Fruit fly (Drosophila melanogaster) whole organism, embryonic: ENCODE data around the gene Xport-B.

Experiments
- Atf3 ChIP-seq: fragments of 200-800 bp; sonication (Bioruptor generic); optimal IDR thresholded peaks from 3 replicates; lab custom pipeline; 2016; ENCODE audit warnings: missing biosample characterization, missing genetic modification characterization
- Awh ChIP-seq: fragments of 200-800 bp; sonication (Bioruptor generic); IDR thresholded peaks from 2 replicates; pipeline ENCODE4, ENCODE4 v1.3.6; 2022; ENCODE audit warnings: missing biosample characterization, missing genetic modification characterization
- CG11560 ChIP-seq: fragments of 200-800 bp; sonication (Bioruptor generic); IDR thresholded peaks from 3 replicates; pipeline ENCODE4 v1.3.6; 2022; ENCODE audit warnings: missing biosample characterization, missing genetic modification characterization
- CG11696 ChIP-seq: fragments of 200-800 bp; sonication (Bioruptor generic); IDR thresholded peaks from 2 replicates; pipeline ENCODE4 v1.3.6; 2022; ENCODE audit warnings: missing biosample characterization, missing genetic modification characterization
- CG13123 ChIP-seq: fragments of 200-800 bp; sonication (Bioruptor generic); optimal IDR thresholded peaks from 2 replicates; lab custom pipeline; 2016; ENCODE audit warnings: missing biosample characterization, missing genetic modification characterization
- CG13287 ChIP-seq: fragments of 200-800 bp; sonication (Bioruptor generic); IDR thresholded peaks from 2 replicates; pipeline ENCODE4 v1.3.6; 2022; ENCODE audit warnings: missing biosample characterization, missing genetic modification characterization; ENCODE audit not compliant: partially characterized antibody
- CG15073 ChIP-seq: fragments of 200-800 bp; sonication (Bioruptor generic); optimal IDR thresholded peaks from 2 replicates; lab custom pipeline; 2016; ENCODE audit warnings: missing biosample characterization, missing genetic modification characterization
- CG15696 ChIP-seq: fragments of 200-800 bp; sonication (Bioruptor generic); optimal IDR thresholded peaks from 2 replicates; lab custom pipeline; 2019; ENCODE audit warnings: missing biosample characterization, mild to moderate bottlenecking, missing genetic modification characterization, moderate library complexity
- CG16779 ChIP-seq: fragments of 200-800 bp; sonication (Bioruptor generic); IDR thresholded peaks from 2 replicates; pipeline ENCODE4 v1.3.6; 2022; ENCODE audit warnings: missing biosample characterization, missing genetic modification characterization
- CG17186 ChIP-seq: fragments of 200-800 bp; sonication (Bioruptor generic); optimal IDR thresholded peaks from 3 replicates; lab custom pipeline; 2017; ENCODE audit warnings: missing biosample characterization, missing genetic modification reagents, missing genetic modification characterization
- CG18619 ChIP-seq: fragments of 200-800 bp; sonication (Bioruptor generic); optimal IDR thresholded peaks from 3 replicates; lab custom pipeline; 2017; ENCODE audit warnings: missing biosample characterization, mild to moderate bottlenecking, missing genetic modification characterization
- CG2678 ChIP-seq: fragments of 200-800 bp; sonication (Bioruptor generic); optimal IDR thresholded peaks from 3 replicates; lab custom pipeline; 2019; ENCODE audit warnings: missing biosample characterization, mild to moderate bottlenecking, missing genetic modification characterization, moderate library complexity
- CG2712 ChIP-seq: fragments of 200-800 bp; optimal IDR thresholded peaks from 3 replicates; lab custom pipeline; 2019; ENCODE audit warnings: missing biosample characterization, mild to moderate bottlenecking, missing genetic modification characterization, moderate library complexity
- CG31224 ChIP-seq: fragments of 200-800 bp; sonication (Bioruptor generic); IDR thresholded peaks from 2 replicates; pipeline ENCODE4 v1.3.6; 2022; ENCODE audit warnings: missing biosample characterization, missing genetic modification characterization
- CG34376 ChIP-seq: fragments of 200-800 bp; sonication (Bioruptor generic); optimal IDR thresholded peaks from 2 replicates; lab custom pipeline; 2018; ENCODE audit warnings: missing biosample characterization, mild to moderate bottlenecking, missing genetic modification characterization
- CG34422 ChIP-seq: fragments of 200-800 bp; sonication (Bioruptor generic); IDR thresholded peaks from 3 replicates; pipeline ENCODE4 v1.3.6; 2022; ENCODE audit warnings: missing biosample characterization, missing genetic modification characterization
- CG3995 ChIP-seq: fragments of 200-800 bp; sonication (Bioruptor generic); optimal IDR thresholded peaks from 3 replicates; lab custom pipeline; 2016; ENCODE audit warnings: missing biosample characterization, missing genetic modification characterization
- CG4360 ChIP-seq: fragments of 200-800 bp; sonication (Bioruptor generic); IDR thresholded peaks from 2 replicates; pipeline ENCODE4 v1.3.6; 2022; ENCODE audit warnings: missing biosample characterization, missing genetic modification characterization
- CG4707 ChIP-seq: fragments of 200-800 bp; sonication (Bioruptor generic); optimal IDR thresholded peaks from 2 replicates; lab custom pipeline; 2018; ENCODE audit warnings: missing biosample characterization, mild to moderate bottlenecking, missing genetic modification characterization, moderate library complexity
- CG6175 ChIP-seq: fragments of 200-800 bp; sonication (Bioruptor generic); IDR thresholded peaks from 3 replicates; pipeline ENCODE4 v1.3.6; 2022; ENCODE audit warnings: missing biosample characterization, missing genetic modification characterization
- CG6813 ChIP-seq: fragments of 200-800 bp; sonication (Bioruptor generic); optimal IDR thresholded peaks from 2 replicates; lab custom pipeline; 2017; ENCODE audit warnings: missing biosample characterization, missing genetic modification characterization, mild to moderate bottlenecking, moderate library complexity, missing genetic modification reagents
- CG7271 ChIP-seq: fragments of 200-800 bp; sonication (Bioruptor generic); optimal IDR thresholded peaks from 2 replicates; lab custom pipeline; 2018; ENCODE audit warnings: missing biosample characterization, mild to moderate bottlenecking, missing genetic modification characterization, moderate library complexity
- CG7357 ChIP-seq: fragments of 200-800 bp; sonication (Bioruptor generic); IDR thresholded peaks from 3 replicates; pipeline ENCODE4 v1.3.6; 2022; ENCODE audit warnings: missing biosample characterization, missing genetic modification characterization
- CG8089 ChIP-seq: fragments of 200-800 bp; sonication (Bioruptor generic); optimal IDR thresholded peaks from 3 replicates; lab custom pipeline; 2016; ENCODE audit warnings: missing biosample characterization, missing genetic modification characterization
- CG8924 ChIP-seq: fragments of 200-800 bp; optimal IDR thresholded peaks from 3 replicates; lab custom pipeline; 2019; ENCODE audit warnings: missing biosample characterization, mild to moderate bottlenecking, missing genetic modification characterization, moderate library complexity
- CG9817 ChIP-seq: fragments of 200-800 bp; sonication (Bioruptor generic); optimal IDR thresholded peaks from 2 replicates; lab custom pipeline; 2018; ENCODE audit warnings: missing biosample characterization, mild to moderate bottlenecking, missing genetic modification characterization, moderate library complexity
- CG9932 ChIP-seq: fragments of 200-800 bp; sonication (Bioruptor generic); IDR thresholded peaks from 2 replicates; pipeline ENCODE4 v1.3.6; 2022; ENCODE audit warnings: missing biosample characterization, missing genetic modification characterization
- Dll ChIP-seq: fragments of 200-800 bp; sonication (Bioruptor generic); IDR thresholded peaks from 4 replicates; pipeline ENCODE4 v1.3.6; 2022; ENCODE audit warnings: missing biosample characterization, missing genetic modification characterization; ENCODE audit not compliant: partially characterized antibody
- Gug ChIP-seq: fragments of 200-800 bp; sonication (Bioruptor generic); IDR thresholded peaks from 4 replicates; pipeline ENCODE4 v1.3.6; 2022; ENCODE audit warnings: missing biosample characterization, missing genetic modification characterization
- HLH4C ChIP-seq: fragments of 200-800 bp; sonication (Bioruptor generic); IDR thresholded peaks from 3 replicates; pipeline ENCODE4 v1.3.6; 2022; ENCODE audit warnings: missing biosample characterization, missing genetic modification characterization; ENCODE audit not compliant: partially characterized antibody
- Hmr ChIP-seq: fragments of 200-800 bp; sonication (Bioruptor generic); optimal IDR thresholded peaks from 3 replicates; lab custom pipeline; 2017; ENCODE audit warnings: mild to moderate bottlenecking, missing biosample characterization, missing genetic modification reagents, missing genetic modification characterization
- Hsf ChIP-seq: fragments of 200-800 bp; sonication (Bioruptor generic); optimal IDR thresholded peaks from 3 replicates; lab custom pipeline; 2016; ENCODE audit warnings: missing biosample characterization, missing genetic modification characterization
- Nf-YB ChIP-seq: fragments of 200-800 bp; sonication (Bioruptor generic); optimal IDR thresholded peaks from 3 replicates; lab custom pipeline; 2019; ENCODE audit warnings: missing biosample characterization, mild to moderate bottlenecking, missing genetic modification characterization, moderate library complexity
- Sry-β ChIP-seq: fragments of 200-800 bp; sonication (Bioruptor generic); optimal IDR thresholded peaks from 2 replicates; lab custom pipeline; 2018; ENCODE audit warnings: missing biosample characterization, mild to moderate bottlenecking, missing genetic modification characterization, moderate library complexity
- Sry-δ ChIP-seq: fragments of 200-800 bp; sonication (Bioruptor generic); optimal IDR thresholded peaks from 2 replicates; lab custom pipeline; 2016; ENCODE audit warnings: missing biosample characterization, missing genetic modification characterization
- abd-A ChIP-seq: fragments of 200-800 bp; sonication (Bioruptor generic); optimal IDR thresholded peaks from 3 replicates; lab custom pipeline; 2019; ENCODE audit warnings: missing biosample characterization, mild to moderate bottlenecking, missing genetic modification characterization, moderate library complexity
- bsh ChIP-seq, 2 experiments: fragments of 200-800 bp; sonication (Bioruptor generic); optimal IDR thresholded peaks; 2 replicates each; lab custom pipeline; 2017 to 2018; ENCODE audit warnings: mild to moderate bottlenecking in 2 of 2, missing biosample characterization in 2 of 2, missing genetic modification characterization in 2 of 2, moderate library complexity in 1 of 2
- chinmo ChIP-seq: fragments of 200-800 bp; sonication (Bioruptor generic); IDR thresholded peaks from 4 replicates; pipeline ENCODE4 v1.3.6; 2022; ENCODE audit warnings: missing biosample characterization, missing genetic modification characterization; ENCODE audit not compliant: partially characterized antibody
- dm ChIP-seq: fragments of 200-800 bp; sonication (Bioruptor generic); optimal IDR thresholded peaks from 3 replicates; lab custom pipeline; 2016; ENCODE audit warnings: missing biosample characterization, missing genetic modification characterization
- esg ChIP-seq: fragments of 200-800 bp; sonication (Bioruptor generic); conservative IDR thresholded peaks from 2 replicates; pipeline ENCODE4 v1.3.6; 2022; ENCODE audit warnings: missing biosample characterization, missing genetic modification characterization
- eyg ChIP-seq: fragments of 200-800 bp; sonication (Bioruptor generic); optimal IDR thresholded peaks from 3 replicates; lab custom pipeline; 2016; ENCODE audit warnings: missing biosample characterization, missing genetic modification characterization
- p53 ChIP-seq: fragments of 200-800 bp; sonication (Bioruptor generic); optimal IDR thresholded peaks from 2 replicates; lab custom pipeline; 2016; ENCODE audit warnings: missing biosample characterization, missing genetic modification characterization
- pnt ChIP-seq: fragments of 200-800 bp; sonication (Bioruptor generic); optimal IDR thresholded peaks from 3 replicates; lab custom pipeline; 2016; ENCODE audit warnings: missing biosample characterization, missing genetic modification characterization
- prd ChIP-seq, 3 experiments: fragments of >200 bp in 2 of 3; fragments of 200-800 bp in 1 of 3; sonication (Bioruptor generic) in 1 of 3; optimal IDR thresholded peaks in 2 of 3; IDR thresholded peaks in 1 of 3; 2 replicates in 2 of 3; 3 replicates in 1 of 3; pipeline versions ENCODE4 v1.3.6 to Lab custom; 2017 to 2022; ENCODE audit warnings: missing biosample characterization in 1 of 3, missing genetic modification characterization in 1 of 3
- psq ChIP-seq: fragments of 200-800 bp; sonication (Bioruptor generic); optimal IDR thresholded peaks from 2 replicates; lab custom pipeline; 2017; ENCODE audit warnings: missing biosample characterization, missing genetic modification characterization
- sim ChIP-seq: fragments of 200-800 bp; sonication (Bioruptor generic); IDR thresholded peaks from 2 replicates; pipeline ENCODE4 v1.3.6; 2022; ENCODE audit warnings: missing biosample characterization, missing genetic modification characterization
- wor ChIP-seq: fragments of 200-800 bp; sonication (Bioruptor generic); IDR thresholded peaks from 2 replicates; pipeline ENCODE4 v1.3.6; 2022; ENCODE audit warnings: missing biosample characterization, missing genetic modification characterization

Gene Xport-B

DNA sequence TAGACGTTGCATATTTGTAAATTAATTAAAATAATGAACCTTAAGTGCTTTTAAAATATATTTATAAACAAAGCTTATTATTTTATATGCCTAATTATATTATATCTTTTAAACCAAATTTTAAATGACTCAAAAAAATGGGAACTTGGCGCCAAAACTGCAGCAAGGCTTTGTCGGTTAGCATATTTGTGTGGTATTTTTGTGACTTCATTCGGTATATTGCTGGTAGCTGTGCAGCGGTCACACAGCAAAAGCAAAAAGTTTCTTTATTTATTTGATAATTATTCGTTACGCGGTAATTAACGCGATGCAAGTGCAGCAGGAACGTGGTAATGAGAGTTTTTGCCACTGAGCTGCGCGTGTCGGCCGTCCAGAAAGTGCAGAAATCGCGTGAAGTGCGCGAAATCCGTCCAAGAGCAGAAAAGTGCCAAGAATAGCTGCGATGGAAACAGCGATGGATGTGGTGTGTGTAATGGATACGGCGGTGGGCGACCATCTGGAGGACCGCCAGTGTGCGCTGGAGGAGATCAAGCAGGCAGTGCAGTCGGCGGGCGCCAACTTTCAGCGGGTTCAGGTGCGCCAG, 35.7 kb downstream of the Xport-B start, which contains the start of gene Ask1 (continued):
- no peak for TF ChIP-seq esg (GFP tag; lab: Robert Waterston, UW)
- no peak for TF ChIP-seq CG8924 (tag; lab: Kevin White, UChicago)

DNA sequence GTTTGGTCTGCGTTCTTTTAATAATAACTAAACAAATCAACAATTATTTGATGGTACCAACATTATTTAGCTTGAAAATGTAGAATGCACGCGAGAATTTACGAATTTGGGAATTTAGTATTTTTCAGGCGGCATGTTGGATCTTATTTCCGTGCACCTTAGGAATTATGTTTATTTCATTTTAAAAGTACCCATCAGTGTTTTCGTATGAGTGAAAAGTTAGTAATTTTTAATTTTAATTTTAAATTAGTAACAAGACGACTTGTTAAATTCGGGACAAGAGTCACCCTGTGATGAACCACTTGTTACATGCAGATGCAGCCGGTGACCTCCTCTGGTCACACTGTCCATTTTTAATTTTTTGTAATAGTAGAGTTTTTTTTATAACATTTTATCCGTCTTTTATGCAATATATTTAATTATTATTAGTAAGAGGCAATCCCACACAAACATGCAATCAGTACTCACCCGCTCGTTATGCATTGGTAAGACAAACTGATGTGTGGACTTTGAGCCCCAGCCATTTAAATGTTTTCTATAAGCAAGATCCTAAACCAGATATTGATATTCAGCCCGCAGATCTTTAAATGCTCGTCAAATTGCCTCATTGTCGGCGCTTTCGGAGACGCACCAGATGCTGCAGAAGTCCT, 37.7 kb downstream of the Xport-B start, which contains the start of the genes CG17186 and Arc42:
Gene CG17186 (minus strand): TSS at position 88 of the 650 bp plus-strand sequence.
Gene Arc42 (plus strand): TSS at position 311 of the 650 bp plus-strand sequence.
- TF ChIP-seq CG15073 (GFP tag; lab: Kevin White, UChicago) (no peak), Gug (GFP tag; lab: Robert Waterston, UW) (no peak), bsh (GFP tag; optimal IDR thresholded peaks at IDR 0.05; lab: Kevin White, UChicago) (peak; percentile 3 to 67), wor (GFP tag; lab: Robert Waterston, UW) (no peak), sim (GFP tag; lab: Robert Waterston, UW) (no peak), CG4360 (GFP tag; lab: Robert Waterston, UW) (no peak), Dll (GFP tag; lab: Robert Waterston, UW) (no peak), Hsf (GFP tag; lab: Kevin White, UChicago) (peak; percentile 20), CG18619 (GFP tag; lab: Kevin White, UChicago) (no peak), Sry-δ (GFP tag; lab: Kevin White, UChicago) (no peak), CG11560 (tag; lab: Robert Waterston, UW) (no peak), CG4707 (GFP tag; lab: Kevin White, UChicago) (no peak), CG6175 (GFP tag; lab: Robert Waterston, UW) (no peak), CG3995 (GFP tag; lab: Kevin White, UChicago) (no peak), CG16779 (GFP tag; lab: Robert Waterston, UW) (no peak), CG8089 (GFP tag; lab: Kevin White, UChicago) (no peak), CG11696 (no peak), psq (GFP tag; lab: Kevin White, UChicago) (no peak), CG7357 (no peak), CG13123 (peak; percentile 11), abd-A (no peak), Nf-YB (no peak), Sry-β (no peak), CG7271 (no peak), pnt (GFP tag; lab: Kevin White, UChicago) (no peak), CG17186 (GFP tag; lab: Kevin White, UChicago) (peak; percentile 61), chinmo (GFP tag; lab: Robert Waterston, UW) (no peak), CG2678 (peak; percentile 20), CG13287 (GFP tag; lab: Robert Waterston, UW) (peak; percentile 20; the same call in 1 of the 2 replicates), dm (no peak), Hmr (GFP tag; lab: Kevin White, UChicago) (peak; percentile 42), CG2712 (peak; percentile 49), CG6813 (no peak), CG9817 (tag; lab: Kevin White, UChicago) (no peak), CG34422 (GFP tag; lab: Robert Waterston, UW) (peak; percentile 31; the same call in 1 of the 3 replicates), p53 (GFP tag; lab: Kevin White, UChicago) (no peak), CG15696 (tag; lab: Kevin White, UChicago) (no peak), CG9932 (GFP tag; lab: Robert Waterston, UW) (no peak), Awh (GFP tag; lab: Robert Waterston, UW) (no peak), eyg (no peak), HLH4C (no peak), Atf3 (GFP tag; lab: Kevin White, UChicago) (no peak), CG31224 (GFP tag; lab: Robert Waterston, UW) (no peak), prd (optimal IDR thresholded peaks at IDR 0.05; lab: Kevin White, UChicago) (no peak), prd (GFP tag; IDR thresholded peaks at IDR 0.05; lab: Robert Waterston, UW) (no peak), CG34376 (no peak)
